Fruit fly (Drosophila melanogaster): Measurements from ENCODE around the gene CG2120.
A peak's percentile ranks its signal among the peaks of the same experiment; 100 is the strongest.

The CG2120 gene

dm6 chrX:8176291-8177029 lies 40.8 kb downstream of the CG2120 start (continued):
- TF ChIP-seq CG10669 (GFP tag; optimal IDR thresholded peaks at IDR 0.05), result no peak
- TF ChIP-seq salr (GFP tag; optimal IDR thresholded peaks at IDR 0.05), result no peak
- TF ChIP-seq fd85E (GFP tag; optimal IDR thresholded peaks at IDR 0.05), result no peak
- no peak for TF ChIP-seq CG11902 (GFP tag; optimal IDR thresholded peaks at IDR 0.05)
- no peak for TF ChIP-seq cyc (GFP tag; optimal IDR thresholded peaks at IDR 0.05)
- TF ChIP-seq CG8119 (GFP tag; IDR thresholded peaks at IDR 0.05), result peak; percentile 46; the same call in 1 of the 3 replicates
- no peak for TF ChIP-seq achi (GFP tag; optimal IDR thresholded peaks at IDR 0.05)
- no peak for TF ChIP-seq dsx (GFP tag; optimal IDR thresholded peaks at IDR 0.05; ENCODE audit: poor library complexity, severe bottlenecking)
- TF ChIP-seq CG10631 (GFP tag; optimal IDR thresholded peaks at IDR 0.05), result no peak
- TF ChIP-seq Gug (GFP tag; IDR thresholded peaks at IDR 0.05), result no peak
- TF ChIP-seq eg (GFP tag; IDR thresholded peaks at IDR 0.05), result no peak
- TF ChIP-seq Hr4 (GFP tag; optimal IDR thresholded peaks at IDR 0.05), result no peak
- peak; percentile 16 for TF ChIP-seq Sox14 (GFP tag; optimal IDR thresholded peaks at IDR 0.05)
- no peak for TF ChIP-seq Eip75B (GFP tag; optimal IDR thresholded peaks at IDR 0.05)
- TF ChIP-seq CG3032 (tag; optimal IDR thresholded peaks at IDR 0.05), result peak; percentile 54
- TF ChIP-seq Eip93F (GFP tag; optimal IDR thresholded peaks at IDR 0.05), result no peak
- TF ChIP-seq CG16779 (tag; optimal IDR thresholded peaks at IDR 0.05), result no peak
- no peak for TF ChIP-seq Met (GFP tag; optimal IDR thresholded peaks at IDR 0.05)
- TF ChIP-seq CG31627 (GFP tag; optimal IDR thresholded peaks at IDR 0.05), result no peak
- TF ChIP-seq spab (GFP tag; optimal IDR thresholded peaks at IDR 0.05), result peak; percentile 33
- no peak for TF ChIP-seq Hr38 (GFP tag; optimal IDR thresholded peaks at IDR 0.05)
- 0 out of 2 replicates have a peak, but pooled peaks have one; percentile 19 for TF ChIP-seq CG15336 (GFP tag; IDR thresholded peaks at IDR 0.05)
- TF ChIP-seq pdm3 (GFP tag; optimal IDR thresholded peaks at IDR 0.05), result no peak
- TF ChIP-seq CG4318 (GFP tag; optimal IDR thresholded peaks at IDR 0.05), result no peak
- no peak for TF ChIP-seq Blimp-1 (GFP tag; optimal IDR thresholded peaks at IDR 0.05)
- TF ChIP-seq CG7368 (GFP tag; optimal IDR thresholded peaks at IDR 0.05), result no peak
- TF ChIP-seq fd59A (GFP tag; optimal IDR thresholded peaks at IDR 0.05), result no peak
- no peak for TF ChIP-seq Ets96B (tag; optimal IDR thresholded peaks at IDR 0.05)
- TF ChIP-seq Eip78C (GFP tag), result peak; percentile 56
- no peak for TF ChIP-seq Sox15 (GFP tag; optimal IDR thresholded peaks at IDR 0.05)
- no peak for TF ChIP-seq fkh (GFP tag; optimal IDR thresholded peaks at IDR 0.05)
- no peak for TF ChIP-seq CG11294 (GFP tag; IDR thresholded peaks at IDR 0.05)
- no peak for TF ChIP-seq CG34406 (GFP tag; optimal IDR thresholded peaks at IDR 0.05)
- TF ChIP-seq Hr39 (GFP tag; optimal IDR thresholded peaks at IDR 0.05), result no peak
- TF ChIP-seq CG6163 (GFP tag; IDR thresholded peaks at IDR 0.05), result peak; percentile 26; the same call in 1 of the 3 replicates
- peak; percentile 52 to 58 for TF ChIP-seq ss (GFP tag; optimal IDR thresholded peaks at IDR 0.05)
- peak; percentile 8 for TF ChIP-seq CG32006 (GFP tag; optimal IDR thresholded peaks at IDR 0.05)
- TF ChIP-seq Lpt (GFP tag; optimal IDR thresholded peaks at IDR 0.05), result no peak
- no peak for TF ChIP-seq OdsH (GFP tag; optimal IDR thresholded peaks at IDR 0.05)

- TF ChIP-seq dsx (GFP tag; optimal IDR thresholded peaks at IDR 0.05; ENCODE audit: poor library complexity, severe bottlenecking), result no peak
- peak; percentile 60 for TF ChIP-seq svp (GFP tag)
- no peak for TF ChIP-seq CG6854 (GFP tag; optimal IDR thresholded peaks at IDR 0.05)
- no peak for TF ChIP-seq CG11294 (GFP tag; IDR thresholded peaks at IDR 0.05)
- TF ChIP-seq pdm3 (GFP tag; optimal IDR thresholded peaks at IDR 0.05), result no peak
Observed at dm6 chrX:8177030-8177349, 41.4 kb downstream of the CG2120 start, which contains the start of gene slpr. slpr (minus strand) TSS chrX:8177185.
